Worm (Caenorhabditis elegans): ENCODE results near the gene W03B1.5.

- TF ChIP-seq flt-1 (GFP tag; IDR thresholded peaks at IDR 0.05) (no peak), cog-1 (tag; optimal IDR thresholded peaks at IDR 0.05) (no peak), ztf-23 (GFP tag; IDR thresholded peaks at IDR 0.05) (no peak), ztf-29 (GFP tag; IDR thresholded peaks at IDR 0.05) (no peak), tab-1 (GFP tag; IDR thresholded peaks at IDR 0.05) (no peak), ref-1 (GFP tag; conservative IDR thresholded peaks at IDR 0.05) (no peak), T22C8.4 (GFP tag; IDR thresholded peaks at IDR 0.05) (no peak), med-1 (GFP tag; optimal IDR thresholded peaks at IDR 0.05; ENCODE audit: insufficient read depth) (no peak)
Observed at ce11 chrIV:4299994-4300393, 48.3 kb upstream of the W03B1.5 start.

Measured in whole organism, midembryonic.